Fruit fly (Drosophila melanogaster): ENCODE results near the gene Sfp23F.

Sfp23F gene

DNA sequence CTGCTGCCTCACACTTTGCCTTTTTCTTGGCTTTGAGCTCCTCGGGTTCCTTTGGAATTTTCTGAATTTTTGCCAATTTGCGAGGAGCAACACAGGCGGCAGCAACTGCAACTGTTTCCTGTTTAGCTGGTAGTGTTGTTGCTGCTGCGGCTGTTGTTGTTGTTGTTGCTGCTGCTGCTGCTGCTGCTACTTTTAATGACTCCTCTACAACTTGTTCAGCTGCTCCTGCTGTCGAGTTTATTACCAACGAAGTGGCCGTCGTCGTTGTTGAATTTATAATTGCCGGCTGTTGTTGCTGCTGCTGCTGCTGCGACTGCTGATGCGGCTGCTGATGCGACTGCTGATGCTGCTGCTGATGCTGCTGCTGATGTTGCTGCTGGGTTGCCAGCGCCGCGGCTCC lies 34.6 kb downstream of the Sfp23F start:
- TF ChIP-seq noc (tag; optimal IDR thresholded peaks at IDR 0.05): no peak

DNA sequence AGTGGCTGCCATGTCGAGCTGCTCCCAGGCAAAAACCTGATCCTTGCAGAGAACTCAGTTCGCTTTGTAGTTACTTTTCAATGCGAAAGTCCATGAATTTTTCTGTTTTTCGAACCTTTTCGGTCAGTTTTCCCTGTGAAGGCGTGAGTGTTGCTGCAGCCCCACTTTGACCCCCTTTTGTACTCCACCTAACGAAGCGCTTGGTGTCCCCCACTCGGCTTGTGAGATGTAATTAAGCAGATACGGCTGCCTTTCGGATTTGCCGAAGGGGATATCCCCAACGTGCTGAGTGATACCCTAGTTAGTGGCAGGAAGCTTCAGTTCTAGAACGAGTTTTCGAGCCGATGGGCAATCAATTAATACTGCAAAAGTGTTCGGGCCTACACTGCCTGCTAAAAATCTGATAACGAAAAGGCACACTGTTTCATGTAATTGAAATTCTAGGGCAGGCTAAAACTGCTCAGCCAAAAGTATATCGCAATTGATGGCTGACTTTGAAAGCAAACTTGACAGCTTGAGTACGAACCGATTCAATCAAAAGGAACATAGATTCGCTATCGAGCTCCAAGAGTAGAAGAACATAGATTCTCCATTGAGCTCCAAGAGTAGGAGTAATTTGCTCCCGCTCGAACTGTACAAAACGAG lies 35.8 kb downstream of the Sfp23F start:
- no peak for TF ChIP-seq noc (tag; optimal IDR thresholded peaks at IDR 0.05)

DNA sequence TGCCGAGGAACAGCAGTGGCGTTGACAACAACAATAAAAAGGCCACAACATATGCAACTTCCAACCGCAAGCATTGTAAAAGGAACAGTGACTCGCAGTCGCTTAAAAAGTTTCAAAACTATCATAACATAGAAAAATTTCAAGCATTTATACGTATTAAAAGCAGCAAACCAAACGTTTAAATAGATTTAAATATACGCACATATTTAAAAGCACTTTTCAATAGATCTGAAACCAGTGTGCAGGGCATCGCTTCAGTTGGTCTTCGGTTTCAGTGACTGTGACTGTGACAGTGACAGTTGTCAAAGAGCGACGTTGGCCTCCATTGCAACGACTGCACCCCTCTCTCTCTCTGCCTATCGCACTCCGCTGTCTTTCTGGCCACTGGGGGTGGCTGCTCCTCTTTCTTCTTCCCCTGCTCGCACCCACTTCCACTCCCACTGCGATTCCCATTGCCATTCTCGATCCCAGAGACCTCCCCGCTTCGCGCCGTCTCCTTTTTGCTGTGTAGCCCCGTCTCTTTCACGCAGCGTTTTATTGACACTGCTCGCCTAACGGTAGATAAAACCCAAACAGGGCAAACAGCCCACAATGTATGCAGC lies 39.3 kb downstream of the Sfp23F start:
- no peak for TF ChIP-seq noc (tag; optimal IDR thresholded peaks at IDR 0.05)

DNA sequence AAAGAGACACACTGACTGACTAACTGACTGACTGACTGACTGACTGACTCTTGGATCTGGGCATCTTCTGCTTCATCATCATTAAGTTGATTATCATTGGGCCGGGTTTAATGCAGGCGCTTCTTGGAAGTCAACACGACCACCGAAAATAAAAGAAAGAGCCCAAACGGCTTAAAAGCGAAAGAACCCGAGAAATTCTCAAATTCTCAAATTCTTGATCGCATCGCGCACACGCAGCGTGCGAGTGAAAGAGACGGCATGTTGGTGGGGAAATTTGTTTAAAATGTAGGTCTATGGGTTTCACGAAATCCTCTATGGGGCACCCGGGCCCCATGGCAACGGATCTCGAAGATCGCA lies 41.1 kb downstream of the Sfp23F start:
- no peak for TF ChIP-seq noc (tag; optimal IDR thresholded peaks at IDR 0.05)

DNA sequence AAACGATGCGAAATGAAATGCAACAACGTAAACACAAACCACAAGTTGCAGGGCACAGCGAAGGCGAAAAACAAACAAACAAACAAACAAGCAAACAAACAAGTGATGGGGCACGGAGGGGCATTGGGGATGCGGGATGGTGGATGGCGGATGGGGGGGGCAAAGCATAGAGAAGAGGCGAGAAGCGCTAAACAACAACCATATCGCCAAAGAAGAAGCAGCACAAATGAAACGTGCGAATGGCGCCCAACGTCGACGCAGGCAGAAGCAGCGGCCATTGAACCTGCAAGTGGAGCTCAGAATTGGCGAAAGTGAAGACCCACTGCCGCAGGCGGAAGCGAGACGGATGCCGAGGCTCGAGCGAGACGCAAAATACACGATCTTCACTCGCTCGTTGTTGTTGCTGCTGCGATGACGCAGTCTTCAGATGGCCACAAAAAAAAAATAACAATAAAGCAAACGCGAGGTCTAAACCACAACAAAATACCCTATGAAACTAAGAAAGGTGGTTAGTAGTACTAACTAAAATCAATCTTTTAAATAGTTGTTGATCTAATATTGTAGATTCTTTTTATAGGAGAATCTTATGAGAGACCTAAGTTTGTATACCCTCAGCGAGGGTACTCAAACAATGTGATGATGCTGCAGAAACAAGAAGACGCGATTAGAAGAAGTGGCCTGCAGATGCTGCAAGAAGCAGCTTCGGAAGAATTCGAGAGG lies 41.6 kb downstream of the Sfp23F start:
- no peak for TF ChIP-seq noc (tag; optimal IDR thresholded peaks at IDR 0.05)

DNA sequence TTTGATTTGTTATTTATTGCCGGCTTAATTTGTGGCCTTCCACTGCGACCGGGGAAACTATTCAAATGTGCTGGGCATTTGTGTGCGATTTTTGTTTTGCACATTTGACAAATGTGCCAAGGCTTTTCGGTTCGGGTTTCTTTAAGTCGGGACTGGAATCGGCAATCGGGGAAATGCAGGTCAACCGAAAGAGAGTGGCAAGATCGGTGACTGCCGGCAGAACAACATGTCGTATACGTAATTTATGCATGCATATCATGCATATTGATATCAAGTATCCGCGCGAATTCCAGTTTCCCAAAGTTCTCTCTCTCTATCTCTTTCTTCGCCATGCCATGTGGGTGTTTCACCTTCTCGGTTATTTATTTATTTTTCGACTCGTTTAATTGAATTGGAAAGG lies 45.2 kb downstream of the Sfp23F start:
- TF ChIP-seq noc (tag; optimal IDR thresholded peaks at IDR 0.05): no peak

DNA sequence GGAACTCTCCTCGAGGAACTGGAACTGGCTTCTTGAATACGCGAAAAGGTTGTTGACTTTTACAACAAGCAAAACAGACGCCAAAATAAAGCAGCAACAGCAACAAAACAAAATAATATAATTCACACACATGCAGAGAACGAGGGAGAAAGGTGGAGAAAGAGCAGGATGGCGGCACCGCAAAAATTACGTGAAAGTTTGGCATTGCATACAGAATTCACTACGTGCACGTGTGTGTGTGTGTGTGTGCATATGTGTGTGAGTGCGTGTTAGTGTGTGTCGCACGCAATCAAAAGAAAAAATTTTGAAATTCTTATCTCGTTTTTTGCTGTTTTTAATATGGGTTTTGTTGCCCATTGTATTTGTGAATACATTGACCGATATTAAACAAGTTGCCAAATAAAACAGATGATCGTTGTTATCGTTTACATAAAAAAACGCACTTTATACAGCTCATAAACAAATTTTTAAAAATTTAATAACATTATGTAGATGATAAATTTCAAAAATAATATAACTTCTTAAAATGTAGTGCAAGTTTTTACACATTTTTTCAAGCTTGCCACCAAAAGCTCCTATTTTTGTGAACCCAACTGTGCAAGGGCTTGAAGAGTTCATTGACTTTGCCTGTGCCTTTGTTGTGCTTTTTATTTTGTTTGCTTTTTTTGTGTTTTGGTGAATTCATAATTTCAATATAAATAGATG lies 46.2 kb downstream of the Sfp23F start:
- peak; percentile 55 for TF ChIP-seq noc (tag; optimal IDR thresholded peaks at IDR 0.05)

DNA sequence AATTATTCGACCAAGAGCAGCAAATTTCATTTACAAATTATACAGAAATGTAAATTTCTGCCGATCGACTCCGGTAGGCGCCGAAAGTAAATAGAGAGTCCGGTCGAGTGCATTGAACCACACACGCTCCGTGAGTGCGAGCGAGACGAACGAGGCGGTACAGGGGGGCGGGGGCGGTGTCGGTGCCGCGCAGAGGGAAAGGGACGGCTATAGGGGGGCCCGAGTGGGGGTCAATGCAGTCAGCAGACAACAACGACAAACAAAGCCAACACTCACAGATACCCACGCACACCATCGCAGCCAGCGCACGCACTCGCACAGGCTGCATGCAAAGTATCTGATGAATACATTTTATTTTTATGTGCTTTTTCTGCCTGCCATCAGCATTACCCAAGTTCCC lies 48.1 kb downstream of the Sfp23F start:
- TF ChIP-seq noc (tag; optimal IDR thresholded peaks at IDR 0.05): no peak

DNA sequence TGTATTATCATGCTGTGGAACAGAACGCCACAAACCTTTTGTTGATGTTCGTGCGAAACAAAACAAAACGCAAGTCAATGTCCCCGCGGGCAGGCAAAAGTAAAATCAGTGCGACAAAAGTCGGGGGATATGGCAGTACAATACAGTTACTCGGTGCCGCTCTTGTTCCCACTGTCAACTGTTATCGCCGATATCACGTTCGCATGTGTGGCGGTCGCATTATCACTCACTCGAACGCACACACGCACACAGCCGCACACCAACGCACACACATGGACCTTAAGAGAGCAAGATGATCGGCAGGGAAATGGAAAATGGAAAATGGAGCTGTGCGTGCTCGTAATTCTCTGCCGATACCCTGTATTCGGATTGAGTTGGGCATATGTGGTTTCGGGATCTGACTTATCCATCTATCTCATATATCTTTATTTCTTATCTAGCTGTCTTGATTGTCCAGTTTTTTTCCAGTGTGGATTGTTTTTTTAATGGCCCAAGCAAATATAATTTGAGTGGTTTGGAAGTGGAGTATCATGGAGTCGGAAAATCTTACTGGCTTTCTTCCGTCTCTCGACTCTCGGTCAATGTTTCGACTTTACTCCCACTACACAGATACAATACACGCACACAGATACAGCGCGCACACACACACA lies 48.9 kb downstream of the Sfp23F start:
- no peak for TF ChIP-seq noc (tag; optimal IDR thresholded peaks at IDR 0.05)
